Worm (Caenorhabditis elegans) whole organism, L4 larva: Measurements from ENCODE around the gene ZK180.7.
A peak's percentile ranks its signal among the peaks of the same experiment; 100 is the strongest.

Source experiments
- F10B5.3 ChIP-seq: sonication (generic microtip); optimal IDR thresholded peaks from 2 replicates; lab custom pipeline; 2016; ENCODE audit warnings: mild to moderate bottlenecking, missing genetic modification characterization, missing compliant biosample characterization
- F26F4.8 ChIP-seq: fragments of 200-800 bp; sonication (Bioruptor generic); conservative IDR thresholded peaks from 2 replicates; pipeline ENCODE4 v1.3.6; 2022; ENCODE audit warnings: missing genetic modification characterization, missing compliant biosample characterization
- F44E2.7 ChIP-seq: fragments of 200-800 bp; sonication (Bioruptor generic); IDR thresholded peaks from 2 replicates; pipeline ENCODE4 v2.1.2; 2022; ENCODE audit warnings: missing genetic modification characterization, missing compliant biosample characterization
- R02D3.7 ChIP-seq: fragments of 150-350 bp; sonication (generic microtip); optimal IDR thresholded peaks from 3 replicates; lab custom pipeline; 2014; ENCODE audit warnings: missing biosample characterization, missing genetic modification characterization
- Y48G9A.11 ChIP-seq: fragments of 200-800 bp; sonication (Bioruptor generic); IDR thresholded peaks from 2 replicates; pipeline ENCODE4 v1.3.6; 2022; ENCODE audit warnings: missing genetic modification reagents, missing genetic modification characterization, missing compliant biosample characterization
- Y5F2A.4 ChIP-seq: fragments of 200-800 bp; sonication (Bioruptor generic); optimal IDR thresholded peaks from 2 replicates; lab custom pipeline; 2018; ENCODE audit warnings: mild to moderate bottlenecking, missing genetic modification characterization, missing compliant biosample characterization
- Y75B8A.6 ChIP-seq: fragments of 200-800 bp; sonication (Bioruptor generic); IDR thresholded peaks from 2 replicates; pipeline ENCODE4 v1.3.6; 2022; ENCODE audit warnings: missing genetic modification reagents, missing genetic modification characterization, missing compliant biosample characterization
- ama-1 ChIP-seq: fragments of 150-350 bp; optimal IDR thresholded peaks from 2 replicates; lab custom pipeline; 2014; ENCODE audit warnings: inconsistent platforms, mixed read lengths
- arid-1 ChIP-seq: fragments of 200-800 bp; sonication (Bioruptor generic); conservative IDR thresholded peaks from 2 replicates; pipeline ENCODE4 v1.3.6; 2022; ENCODE audit warnings: missing genetic modification reagents, missing genetic modification characterization, missing compliant biosample characterization
- attf-4 ChIP-seq: sonication (generic microtip); optimal IDR thresholded peaks from 3 replicates; lab custom pipeline; 2017; ENCODE audit warnings: missing biosample characterization, missing genetic modification characterization
- ceh-62 ChIP-seq: sonication (generic microtip); optimal IDR thresholded peaks from 2 replicates; lab custom pipeline; 2017; ENCODE audit warnings: missing biosample characterization, missing genetic modification characterization
- ceh-82 ChIP-seq: sonication (generic microtip); optimal IDR thresholded peaks from 2 replicates; lab custom pipeline; 2017; ENCODE audit warnings: missing biosample characterization, missing genetic modification characterization
- ces-1 ChIP-seq: fragments of 150-350 bp; sonication (generic microtip); optimal IDR thresholded peaks from 4 replicates; lab custom pipeline; 2014; ENCODE audit warnings: missing biosample characterization, missing genetic modification reagents, missing genetic modification characterization
- cey-2 ChIP-seq: sonication (generic microtip); optimal IDR thresholded peaks from 3 replicates; lab custom pipeline; 2017; ENCODE audit warnings: missing genetic modification characterization, mild to moderate bottlenecking, missing compliant biosample characterization, antibody characterized with exemption, borderline replicate concordance; ENCODE audit not compliant: insufficient read depth
- dmd-6 ChIP-seq: fragments of 200-800 bp; sonication (Bioruptor generic); IDR thresholded peaks from 2 replicates; pipeline ENCODE4 v1.3.6; 2022; ENCODE audit warnings: missing genetic modification reagents, missing genetic modification characterization, missing compliant biosample characterization
- duxl-1 ChIP-seq: sonication (generic microtip); optimal IDR thresholded peaks from 2 replicates; lab custom pipeline; 2016; ENCODE audit warnings: mild to moderate bottlenecking, missing genetic modification characterization, moderate library complexity, missing compliant biosample characterization; ENCODE audit not compliant: poor library complexity
- egl-43 ChIP-seq: fragments of 200-800 bp; sonication (Bioruptor generic); IDR thresholded peaks from 2 replicates; pipeline ENCODE4 v1.3.6; 2022; ENCODE audit warnings: missing genetic modification reagents, missing genetic modification characterization, missing compliant biosample characterization
- hmg-1.1 ChIP-seq: fragments of 200-800 bp; sonication (Bioruptor generic); IDR thresholded peaks from 2 replicates; pipeline ENCODE4 v1.3.6; 2022; ENCODE audit warnings: missing genetic modification reagents, missing genetic modification characterization, missing compliant biosample characterization
- lim-7 ChIP-seq: fragments of 200-800 bp; sonication (Bioruptor generic); IDR thresholded peaks from 2 replicates; pipeline ENCODE4 v1.3.6; 2022; ENCODE audit warnings: missing genetic modification characterization, missing compliant biosample characterization
- lin-1 ChIP-seq: fragments of 200-800 bp; sonication (Bioruptor generic); IDR thresholded peaks from 2 replicates; pipeline ENCODE4 v1.3.6; 2022; ENCODE audit warnings: missing genetic modification reagents, missing genetic modification characterization, missing compliant biosample characterization
- lin-13 ChIP-seq: fragments of 150-350 bp; optimal IDR thresholded peaks from 2 replicates; lab custom pipeline; 2014; ENCODE audit warnings: missing biosample characterization, missing genetic modification reagents, missing genetic modification characterization
- lin-29 ChIP-seq: fragments of 200-800 bp; sonication (Bioruptor generic); IDR thresholded peaks from 2 replicates; pipeline ENCODE4 v1.3.6; 2022; ENCODE audit warnings: missing genetic modification reagents, missing genetic modification characterization, missing compliant biosample characterization
- lin-38 ChIP-seq: fragments of 200-800 bp; sonication (Bioruptor generic); IDR thresholded peaks from 2 replicates; pipeline ENCODE4 v1.3.6; 2022; ENCODE audit warnings: missing genetic modification reagents, missing genetic modification characterization, missing compliant biosample characterization
- lir-3 ChIP-seq: sonication (generic microtip); optimal IDR thresholded peaks from 2 replicates; lab custom pipeline; 2016; ENCODE audit warnings: mild to moderate bottlenecking, missing genetic modification characterization, missing compliant biosample characterization
- madf-5 ChIP-seq, 2 experiments: fragments of 200-800 bp; sonication (Bioruptor generic); IDR thresholded peaks; 2 replicates each; pipeline ENCODE4 v1.3.6; 2022; ENCODE audit warnings: missing compliant biosample characterization in 2 of 2, missing genetic modification characterization in 2 of 2
- madf-9 ChIP-seq: fragments of 200-800 bp; sonication (Bioruptor generic); conservative IDR thresholded peaks from 2 replicates; pipeline ENCODE4 v1.3.6; 2022; ENCODE audit warnings: missing genetic modification reagents, missing genetic modification characterization, missing compliant biosample characterization
- mes-2 ChIP-seq: sonication (generic microtip); optimal IDR thresholded peaks from 2 replicates; lab custom pipeline; 2016; ENCODE audit warnings: missing genotype, mild to moderate bottlenecking, missing genetic modification characterization, missing compliant biosample characterization; ENCODE audit not compliant: poor library complexity, severe bottlenecking
- mxl-2 ChIP-seq: fragments of 200-800 bp; sonication (Bioruptor generic); conservative IDR thresholded peaks from 2 replicates; pipeline ENCODE4 v1.3.6; 2022; ENCODE audit warnings: missing genetic modification reagents, missing genetic modification characterization, missing compliant biosample characterization
- mxl-3 ChIP-seq: fragments of 200-800 bp; sonication (Bioruptor generic); optimal IDR thresholded peaks from 2 replicates; lab custom pipeline; 2018; ENCODE audit warnings: mild to moderate bottlenecking, missing genetic modification characterization, missing compliant biosample characterization
- nhr-10 ChIP-seq: fragments of 150-350 bp; optimal IDR thresholded peaks from 2 replicates; lab custom pipeline; 2014; ENCODE audit warnings: missing biosample characterization, missing genetic modification characterization
- nhr-111 ChIP-seq: fragments of 200-800 bp; sonication (Bioruptor generic); optimal IDR thresholded peaks from 2 replicates; lab custom pipeline; 2018; ENCODE audit warnings: mild to moderate bottlenecking, missing genetic modification characterization, missing compliant biosample characterization
- nhr-237 ChIP-seq: sonication (generic microtip); optimal IDR thresholded peaks from 2 replicates; lab custom pipeline; 2017; ENCODE audit warnings: missing biosample characterization, missing genetic modification characterization
- nhr-25 ChIP-seq: sonication (generic microtip); optimal IDR thresholded peaks from 2 replicates; lab custom pipeline; 2017; ENCODE audit warnings: missing genetic modification characterization, mild to moderate bottlenecking, missing compliant biosample characterization, antibody characterized with exemption, moderate library complexity, borderline replicate concordance; ENCODE audit not compliant: insufficient read depth
- nhr-41 ChIP-seq: fragments of 200-800 bp; sonication (Bioruptor generic); IDR thresholded peaks from 2 replicates; pipeline ENCODE4 v1.3.6; 2022; ENCODE audit warnings: missing genetic modification reagents, missing genetic modification characterization, missing compliant biosample characterization
- nhr-42 ChIP-seq: fragments of 200-800 bp; sonication (Bioruptor generic); IDR thresholded peaks from 2 replicates; pipeline ENCODE4 v1.3.6; 2022; ENCODE audit warnings: missing genetic modification characterization, missing compliant biosample characterization
- nhr-48 ChIP-seq: sonication (generic microtip); optimal IDR thresholded peaks from 2 replicates; lab custom pipeline; 2016; ENCODE audit warnings: mild to moderate bottlenecking, missing genetic modification characterization, missing compliant biosample characterization
- nhr-6 ChIP-seq: fragments of 150-350 bp; optimal IDR thresholded peaks from 2 replicates; lab custom pipeline; 2014; ENCODE audit warnings: missing biosample characterization, missing genetic modification characterization
- pha-4 ChIP-seq, 2 experiments: fragments of 150-350 bp in 1 of 2; fragments of 200-800 bp in 1 of 2; sonication (Bioruptor generic) in 1 of 2; IDR thresholded peaks in 1 of 2; optimal IDR thresholded peaks in 1 of 2; 2 replicates each; pipeline versions ENCODE4 v1.3.6 to Lab custom; 2014 to 2022; ENCODE audit warnings: missing genetic modification characterization in 2 of 2, missing genetic modification reagents in 2 of 2, missing biosample characterization in 1 of 2, missing compliant biosample characterization in 1 of 2
- rbr-2 ChIP-seq: sonication (generic microtip); optimal IDR thresholded peaks from 2 replicates; lab custom pipeline; 2016; ENCODE audit warnings: missing genotype, missing genetic modification characterization, missing compliant biosample characterization
- sdz-12 ChIP-seq: fragments of 200-800 bp; sonication (Bioruptor generic); optimal IDR thresholded peaks from 2 replicates; lab custom pipeline; 2018; ENCODE audit warnings: mild to moderate bottlenecking, missing genetic modification characterization, missing compliant biosample characterization
- skn-1 ChIP-seq: fragments of 150-350 bp; optimal IDR thresholded peaks from 2 replicates; lab custom pipeline; 2014; ENCODE audit warnings: missing biosample characterization, missing genetic modification characterization
- snpc-1.2 ChIP-seq: fragments of 200-800 bp; sonication (Bioruptor generic); IDR thresholded peaks from 2 replicates; pipeline ENCODE4 v1.3.6; 2022; ENCODE audit warnings: missing genetic modification reagents, missing genetic modification characterization, missing compliant biosample characterization
- spr-3 ChIP-seq: fragments of 200-800 bp; sonication (Bioruptor generic); optimal IDR thresholded peaks from 2 replicates; lab custom pipeline; 2018; ENCODE audit warnings: mild to moderate bottlenecking, missing genetic modification characterization, missing compliant biosample characterization
- tag-97 ChIP-seq: fragments of 200-800 bp; sonication (Bioruptor generic); IDR thresholded peaks from 2 replicates; pipeline ENCODE4 v1.3.6; 2022; ENCODE audit warnings: missing genetic modification characterization, missing compliant biosample characterization
- tra-1 ChIP-seq: fragments of 200-800 bp; sonication (Bioruptor generic); IDR thresholded peaks from 2 replicates; pipeline ENCODE4 v1.3.6; 2022; ENCODE audit warnings: missing genetic modification reagents, missing genetic modification characterization, missing compliant biosample characterization
- vab-7 ChIP-seq: fragments of 200-800 bp; sonication (Bioruptor generic); IDR thresholded peaks from 2 replicates; pipeline ENCODE4 v1.3.6; 2022; ENCODE audit warnings: missing genetic modification reagents, missing genetic modification characterization, missing compliant biosample characterization
- zfp-2 ChIP-seq: sonication (generic microtip); optimal IDR thresholded peaks from 2 replicates; lab custom pipeline; 2016; ENCODE audit warnings: mild to moderate bottlenecking, missing genetic modification characterization, missing compliant biosample characterization
- zip-11 ChIP-seq: fragments of 200-800 bp; sonication (Bioruptor generic); IDR thresholded peaks from 2 replicates; pipeline ENCODE4 v1.3.6; 2022; ENCODE audit warnings: missing genetic modification characterization, missing compliant biosample characterization
- ztf-7 ChIP-seq: fragments of 150-350 bp; optimal IDR thresholded peaks from 2 replicates; lab custom pipeline; 2014; ENCODE audit warnings: missing biosample characterization, missing genetic modification characterization

Gene ZK180.7

DNA sequence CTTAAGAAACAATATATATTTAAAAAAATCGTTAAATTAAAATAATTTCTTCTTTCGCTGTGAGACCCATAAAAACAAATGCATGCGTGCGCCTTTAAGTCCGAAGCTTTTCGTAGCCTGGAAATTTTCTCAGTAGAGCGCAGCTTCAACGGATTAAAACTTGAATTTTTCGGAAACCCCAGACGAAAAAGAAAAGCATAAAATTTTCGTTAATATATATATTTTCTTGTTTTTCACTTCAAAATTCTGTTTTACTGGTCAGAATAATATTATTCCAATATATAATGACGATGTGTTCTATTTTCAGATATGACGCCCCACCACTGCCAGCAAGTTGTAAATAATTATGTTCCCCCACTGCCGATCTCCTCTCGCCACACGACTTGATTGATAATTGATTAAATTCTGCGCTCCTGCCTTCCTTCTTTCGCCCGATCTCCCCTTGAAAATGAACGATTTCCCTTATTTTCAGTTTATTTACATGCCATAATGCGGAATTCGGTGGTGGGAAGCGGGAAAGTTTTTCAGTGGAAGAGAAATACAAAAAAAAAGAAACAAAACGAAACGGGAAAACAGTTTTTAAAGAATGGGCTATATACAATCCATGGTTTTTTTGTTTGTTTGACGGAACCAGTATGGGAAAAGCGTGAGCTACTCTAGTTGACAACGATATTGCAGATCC lies 22.2 kb upstream of the ZK180.7 start (continued):
- TF ChIP-seq pha-4 (GFP tag; IDR thresholded peaks at IDR 0.05; lab: Robert Waterston, UW) (no peak), pha-4 (tag; optimal IDR thresholded peaks at IDR 0.05; lab: Kevin White, UChicago) (peak; percentile 11), ces-1 (GFP tag; lab: Kevin White, UChicago) (no peak), attf-4 (tag; lab: Kevin White, UChicago) (no peak), madf-5 (GFP tag; IDR thresholded peaks at IDR 0.05; lab: Robert Waterston, UW) (0 out of 4 replicates have a peak, but pooled peaks of 1 of the 2 experiments have one; percentile 7), lin-29 (no peak), dmd-6 (GFP tag; lab: Robert Waterston, UW) (no peak; the same call in 1 of the 2 replicates), lin-1 (peak; percentile 59; the same call in 1 of the 2 replicates), mxl-2 (no peak), ztf-7 (tag; lab: Kevin White, UChicago) (no peak), nhr-111 (GFP tag; lab: Kevin White, UChicago) (no peak), nhr-6 (tag; lab: Kevin White, UChicago) (peak; percentile 1), F26F4.8 (GFP tag; lab: Robert Waterston, UW) (no peak), tra-1 (GFP tag; lab: Robert Waterston, UW) (no peak), zfp-2 (tag; lab: Kevin White, UChicago) (peak; percentile 22), egl-43 (0 out of 2 replicates have a peak, but pooled peaks have one; percentile 28), hmg-1.1 (GFP tag; lab: Robert Waterston, UW) (no peak), lir-3 (tag; lab: Kevin White, UChicago) (no peak), R02D3.7 (tag; lab: Kevin White, UChicago) (no peak), lim-7 (GFP tag; lab: Robert Waterston, UW) (no peak), nhr-237 (tag; lab: Kevin White, UChicago) (no peak), arid-1 (no peak; the same call in 1 of the 2 replicates), skn-1 (tag; lab: Kevin White, UChicago) (no peak), F10B5.3 (no peak), mxl-3 (GFP tag; lab: Kevin White, UChicago) (peak; percentile 31), Y5F2A.4 (GFP tag; lab: Kevin White, UChicago) (peak; percentile 21), zip-11 (GFP tag; lab: Robert Waterston, UW) (no peak), F44E2.7 (GFP tag; lab: Robert Waterston, UW) (no peak), sdz-12 (peak; percentile 56), lin-13 (no peak), snpc-1.2 (GFP tag; lab: Robert Waterston, UW) (no peak), vab-7 (GFP tag; lab: Robert Waterston, UW) (0 out of 2 replicates have a peak, but pooled peaks have one; percentile 4), spr-3 (GFP tag; lab: Kevin White, UChicago) (no peak), Y75B8A.6 (GFP tag; lab: Robert Waterston, UW) (peak; percentile 3; the same call in 1 of the 2 replicates), rbr-2 (tag; lab: Kevin White, UChicago) (peak; percentile 37), lin-38 (GFP tag; lab: Robert Waterston, UW) (peak; percentile 65), nhr-48 (tag; lab: Kevin White, UChicago) (peak; percentile 51), nhr-41 (GFP tag; lab: Robert Waterston, UW) (no peak), nhr-10 (tag; lab: Kevin White, UChicago) (no peak), Y48G9A.11 (GFP tag; lab: Robert Waterston, UW) (no peak), nhr-25 (tag; lab: Kevin White, UChicago) (no peak), nhr-42 (0 out of 2 replicates have a peak, but pooled peaks have one; percentile 6), ceh-82 (tag; lab: Kevin White, UChicago) (no peak), ama-1 (lab: Kevin White, UChicago) (peak; percentile 99), mes-2 (tag; lab: Kevin White, UChicago) (peak; percentile 12), madf-9 (GFP tag; lab: Robert Waterston, UW) (no peak), ceh-62 (no peak), tag-97 (GFP tag; lab: Robert Waterston, UW) (no peak), duxl-1 (tag; lab: Kevin White, UChicago) (no peak), cey-2 (no peak)
